Fruit fly (Drosophila melanogaster) whole organism, prepupa: ENCODE data around the gene santa-maria.

Source experiments
- CG10631 ChIP-seq: fragments of 200-800 bp; sonication (Bioruptor generic); optimal IDR thresholded peaks from 2 replicates; lab custom pipeline; 2016; ENCODE audit warnings: missing biosample characterization, missing genetic modification characterization
- CG10669 ChIP-seq: fragments of 200-800 bp; sonication (Bioruptor generic); optimal IDR thresholded peaks from 3 replicates; lab custom pipeline; 2018; ENCODE audit warnings: missing biosample characterization, mild to moderate bottlenecking, missing genetic modification characterization, moderate library complexity
- CG11294 ChIP-seq: fragments of 200-800 bp; sonication (Bioruptor generic); IDR thresholded peaks from 2 replicates; pipeline ENCODE4 v1.3.6; 2022; ENCODE audit warnings: missing biosample characterization, missing genetic modification characterization
- CG11762 ChIP-seq: fragments of 200-800 bp; sonication (Bioruptor generic); optimal IDR thresholded peaks from 3 replicates; lab custom pipeline; 2016; ENCODE audit warnings: missing biosample characterization, missing genetic modification characterization; ENCODE audit not compliant: insufficient read depth
- CG11902 ChIP-seq: fragments of 200-800 bp; sonication (Bioruptor generic); optimal IDR thresholded peaks from 3 replicates; lab custom pipeline; 2016; ENCODE audit warnings: missing biosample characterization, missing genetic modification characterization
- CG15336 ChIP-seq: fragments of 200-800 bp; sonication (Bioruptor generic); IDR thresholded peaks from 2 replicates; pipeline ENCODE4 v1.3.6; 2022; ENCODE audit warnings: missing biosample characterization, missing genetic modification characterization
- CG1621 ChIP-seq: fragments of 200-800 bp; sonication (Bioruptor generic); optimal IDR thresholded peaks from 3 replicates; lab custom pipeline; 2018; ENCODE audit warnings: missing biosample characterization, mild to moderate bottlenecking, missing genetic modification characterization
- CG16779 ChIP-seq: fragments of 200-800 bp; sonication (Bioruptor generic); optimal IDR thresholded peaks from 3 replicates; lab custom pipeline; 2017; ENCODE audit warnings: missing biosample characterization, mild to moderate bottlenecking, missing genetic modification characterization
- CG31627 ChIP-seq: fragments of 200-800 bp; sonication (Bioruptor generic); optimal IDR thresholded peaks from 3 replicates; lab custom pipeline; 2016; ENCODE audit warnings: missing biosample characterization, missing genetic modification characterization
- CG32006 ChIP-seq: fragments of 200-800 bp; sonication (Bioruptor generic); optimal IDR thresholded peaks from 3 replicates; lab custom pipeline; 2017; ENCODE audit warnings: missing biosample characterization, mild to moderate bottlenecking, missing genetic modification characterization
- CG34406 ChIP-seq: fragments of 200-800 bp; sonication (Bioruptor generic); optimal IDR thresholded peaks from 3 replicates; lab custom pipeline; 2016; ENCODE audit warnings: missing biosample characterization, missing genetic modification characterization
- CG3919 ChIP-seq: fragments of 200-800 bp; sonication (Bioruptor generic); optimal IDR thresholded peaks from 3 replicates; lab custom pipeline; 2016; ENCODE audit warnings: missing biosample characterization, missing genetic modification characterization
- CG4318 ChIP-seq: fragments of 200-800 bp; sonication (Bioruptor generic); optimal IDR thresholded peaks from 3 replicates; lab custom pipeline; 2017; ENCODE audit warnings: missing biosample characterization, mild to moderate bottlenecking, missing genetic modification characterization
- CG6163 ChIP-seq: fragments of 200-800 bp; sonication (Bioruptor generic); IDR thresholded peaks from 3 replicates; pipeline ENCODE4 v1.3.6; 2022; ENCODE audit warnings: missing biosample characterization, missing genetic modification characterization
- CG6276 ChIP-seq: fragments of 200-800 bp; sonication (Bioruptor generic); optimal IDR thresholded peaks from 2 replicates; lab custom pipeline; 2017; ENCODE audit warnings: missing biosample characterization, mild to moderate bottlenecking, missing genetic modification characterization
- CG6808 ChIP-seq: fragments of 200-800 bp; sonication (Bioruptor generic); optimal IDR thresholded peaks from 3 replicates; lab custom pipeline; 2017; ENCODE audit warnings: missing biosample characterization, missing genetic modification characterization, mild to moderate bottlenecking, moderate library complexity, missing genetic modification reagents
- CG7368 ChIP-seq: fragments of 200-800 bp; sonication (Bioruptor generic); optimal IDR thresholded peaks from 3 replicates; lab custom pipeline; 2016; ENCODE audit warnings: missing biosample characterization, missing genetic modification characterization
- CG8319 ChIP-seq: fragments of 200-800 bp; sonication (Bioruptor generic); optimal IDR thresholded peaks from 3 replicates; lab custom pipeline; 2016; ENCODE audit warnings: missing biosample characterization, missing genetic modification characterization
- CG8632 ChIP-seq: fragments of 200-800 bp; sonication (Bioruptor generic); optimal IDR thresholded peaks from 3 replicates; lab custom pipeline; 2016; ENCODE audit warnings: missing biosample characterization, missing genetic modification characterization
- CG9139 ChIP-seq: fragments of 200-800 bp; sonication (Bioruptor generic); optimal IDR thresholded peaks from 3 replicates; lab custom pipeline; 2017; ENCODE audit warnings: missing biosample characterization, mild to moderate bottlenecking, missing genetic modification characterization
- Ets96B ChIP-seq: fragments of 200-800 bp; optimal IDR thresholded peaks from 2 replicates; lab custom pipeline; 2019; ENCODE audit warnings: missing biosample characterization, mild to moderate bottlenecking, missing genetic modification characterization, moderate library complexity
- Gug ChIP-seq: fragments of 200-800 bp; sonication (Bioruptor generic); IDR thresholded peaks from 2 replicates; pipeline ENCODE4 v1.3.6; 2022; ENCODE audit warnings: missing biosample characterization, missing genetic modification characterization
- Hr39 ChIP-seq: fragments of 200-800 bp; sonication (Bioruptor generic); optimal IDR thresholded peaks from 2 replicates; lab custom pipeline; 2016; ENCODE audit warnings: missing biosample characterization, missing genetic modification characterization
- Hr4 ChIP-seq: fragments of 200-800 bp; sonication (Bioruptor generic); optimal IDR thresholded peaks from 3 replicates; lab custom pipeline; 2016; ENCODE audit warnings: missing biosample characterization, missing genetic modification characterization
- Lpt ChIP-seq: fragments of 200-800 bp; sonication (Bioruptor generic); optimal IDR thresholded peaks from 3 replicates; lab custom pipeline; 2016; ENCODE audit warnings: missing biosample characterization, missing genetic modification characterization
- Met ChIP-seq: fragments of 200-800 bp; sonication (Bioruptor generic); optimal IDR thresholded peaks from 3 replicates; lab custom pipeline; 2016; ENCODE audit warnings: missing biosample characterization, missing genetic modification characterization
- OdsH ChIP-seq: fragments of 200-800 bp; sonication (Bioruptor generic); optimal IDR thresholded peaks from 3 replicates; lab custom pipeline; 2016; ENCODE audit warnings: missing biosample characterization, missing genetic modification characterization
- Sox14 ChIP-seq: fragments of 200-800 bp; sonication (Bioruptor generic); optimal IDR thresholded peaks from 3 replicates; lab custom pipeline; 2016; ENCODE audit warnings: missing biosample characterization, missing genetic modification characterization
- achi ChIP-seq: fragments of 200-800 bp; sonication (Bioruptor generic); optimal IDR thresholded peaks from 3 replicates; lab custom pipeline; 2016; ENCODE audit warnings: missing biosample characterization, missing genetic modification characterization
- acj6 ChIP-seq: fragments of 200-800 bp; sonication (Bioruptor generic); optimal IDR thresholded peaks from 3 replicates; lab custom pipeline; 2016; ENCODE audit warnings: missing biosample characterization, missing genetic modification characterization
- cyc ChIP-seq: fragments of 200-800 bp; sonication (Bioruptor generic); optimal IDR thresholded peaks from 3 replicates; lab custom pipeline; 2016; ENCODE audit warnings: missing biosample characterization, missing genetic modification characterization
- dac ChIP-seq: fragments of 200-800 bp; sonication (Bioruptor generic); optimal IDR thresholded peaks from 2 replicates; lab custom pipeline; 2017; ENCODE audit warnings: missing biosample characterization, mild to moderate bottlenecking, missing genetic modification characterization
- eg ChIP-seq: fragments of 200-800 bp; sonication (Bioruptor generic); IDR thresholded peaks from 3 replicates; pipeline ENCODE4 v1.3.6; 2022; ENCODE audit warnings: missing biosample characterization, missing genetic modification characterization
- esn ChIP-seq: fragments of 200-800 bp; sonication (Bioruptor generic); optimal IDR thresholded peaks from 2 replicates; lab custom pipeline; 2016; ENCODE audit warnings: missing biosample characterization, mild to moderate bottlenecking, missing genetic modification characterization, moderate library complexity
- fd59A ChIP-seq: fragments of 200-800 bp; sonication (Bioruptor generic); optimal IDR thresholded peaks from 2 replicates; lab custom pipeline; 2017; ENCODE audit warnings: missing biosample characterization, mild to moderate bottlenecking, missing genetic modification characterization, missing genetic modification reagents
- fd85E ChIP-seq: fragments of 200-800 bp; sonication (Bioruptor generic); optimal IDR thresholded peaks from 3 replicates; lab custom pipeline; 2016; ENCODE audit warnings: missing biosample characterization, missing genetic modification characterization
- fkh ChIP-seq: fragments of 200-800 bp; sonication (Bioruptor generic); optimal IDR thresholded peaks from 3 replicates; lab custom pipeline; 2017; ENCODE audit warnings: missing biosample characterization, mild to moderate bottlenecking, missing genetic modification characterization, moderate library complexity
- lz ChIP-seq: fragments of 200-800 bp; sonication (Bioruptor generic); optimal IDR thresholded peaks from 3 replicates; lab custom pipeline; 2016; ENCODE audit warnings: missing biosample characterization, missing genetic modification characterization
- net ChIP-seq: fragments of 200-800 bp; sonication (Bioruptor generic); optimal IDR thresholded peaks from 3 replicates; lab custom pipeline; 2016; ENCODE audit warnings: missing biosample characterization, missing genetic modification characterization
- pdm3 ChIP-seq: fragments of 200-800 bp; sonication (Bioruptor generic); optimal IDR thresholded peaks from 3 replicates; lab custom pipeline; 2016; ENCODE audit warnings: missing biosample characterization, missing genetic modification characterization
- salr ChIP-seq, 2 experiments: fragments of 200-800 bp; sonication (Bioruptor generic); optimal IDR thresholded peaks; 3 replicates each; lab custom pipeline; 2016 to 2018; ENCODE audit warnings: missing biosample characterization in 2 of 2, missing genetic modification characterization in 2 of 2, mild to moderate bottlenecking in 1 of 2
- ss ChIP-seq, 2 experiments: fragments of 200-800 bp; sonication (Bioruptor generic); optimal IDR thresholded peaks; 2 replicates in 1 of 2; 3 replicates in 1 of 2; lab custom pipeline; 2017 to 2018; ENCODE audit warnings: mild to moderate bottlenecking in 2 of 2, missing biosample characterization in 2 of 2, missing genetic modification characterization in 2 of 2, moderate library complexity in 1 of 2
- svp ChIP-seq: fragments of 200-800 bp; sonication (Bioruptor generic); peaks from one replicate; lab custom pipeline; 2016; ENCODE audit warnings: missing biosample characterization, missing genetic modification characterization
- topi ChIP-seq: fragments of 200-800 bp; sonication (Bioruptor generic); optimal IDR thresholded peaks from 3 replicates; lab custom pipeline; 2016; ENCODE audit warnings: missing biosample characterization, missing genetic modification characterization

The santa-maria gene

dm6 chr2L:7423333-7423895 is 27.6 kb downstream of the santa-maria start (continued):
- TF ChIP-seq OdsH (GFP tag; lab: Kevin White, UChicago) (peak; percentile 71), fd85E (GFP tag; lab: Kevin White, UChicago) (no peak), acj6 (GFP tag; lab: Kevin White, UChicago) (peak; percentile 78), CG1621 (tag; lab: Kevin White, UChicago) (peak; percentile 56), achi (GFP tag; lab: Kevin White, UChicago) (peak; percentile 76), esn (GFP tag; lab: Kevin White, UChicago) (peak; percentile 63), lz (GFP tag; lab: Kevin White, UChicago) (peak; percentile 64), ss (GFP tag; optimal IDR thresholded peaks at IDR 0.05; lab: Kevin White, UChicago) (peak; percentile 66 to 70), CG8319 (GFP tag; lab: Kevin White, UChicago) (peak; percentile 13), fkh (no peak), CG9139 (GFP tag; lab: Kevin White, UChicago) (peak; percentile 61), CG15336 (GFP tag; lab: Robert Waterston, UW) (peak; percentile 84), Lpt (GFP tag; lab: Kevin White, UChicago) (peak; percentile 73), Sox14 (peak; percentile 68), Hr4 (GFP tag; lab: Kevin White, UChicago) (peak; percentile 72), CG6163 (peak; percentile 82), CG11902 (GFP tag; lab: Kevin White, UChicago) (peak; percentile 22), CG6808 (GFP tag; lab: Kevin White, UChicago) (peak; percentile 57), dac (peak; percentile 41), CG7368 (peak; percentile 63), Gug (GFP tag; lab: Robert Waterston, UW) (peak; percentile 37)

- TF ChIP-seq CG10669 = peak; percentile 41
- TF ChIP-seq OdsH (GFP tag; lab: Kevin White, UChicago) = peak; percentile 75
- peak; percentile 89 for TF ChIP-seq topi (GFP tag; lab: Kevin White, UChicago)
- TF ChIP-seq Met = peak; percentile 75
- peak; percentile 92 for TF ChIP-seq esn (GFP tag; lab: Kevin White, UChicago)
- peak; percentile 64 for TF ChIP-seq dac
- TF ChIP-seq CG34406 (GFP tag; lab: Kevin White, UChicago) = peak; percentile 81
- peak; percentile 76 for TF ChIP-seq net (GFP tag; lab: Kevin White, UChicago)
- no peak for TF ChIP-seq CG7368
- peak; percentile 62 for TF ChIP-seq CG16779
- TF ChIP-seq CG9139 (GFP tag; lab: Kevin White, UChicago) = peak; percentile 36
- TF ChIP-seq cyc (GFP tag; lab: Kevin White, UChicago) = peak; percentile 69
- peak; percentile 42; the same call in 1 of the 2 replicates for TF ChIP-seq Gug (GFP tag; lab: Robert Waterston, UW)
- peak; percentile 53 for TF ChIP-seq Sox14
- TF ChIP-seq pdm3 = peak; percentile 83
- peak; percentile 83 for TF ChIP-seq CG6276 (GFP tag; lab: Kevin White, UChicago)
- peak; percentile 54 for TF ChIP-seq fd59A (GFP tag; lab: Kevin White, UChicago)
- TF ChIP-seq ss (GFP tag; optimal IDR thresholded peaks at IDR 0.05; lab: Kevin White, UChicago) = peak; percentile 43 to 64
- TF ChIP-seq CG8632 (GFP tag; lab: Kevin White, UChicago) = peak; percentile 77
- peak; percentile 89 for TF ChIP-seq CG6163
- peak; percentile 70 for TF ChIP-seq CG3919 (GFP tag; lab: Kevin White, UChicago)
- no peak for TF ChIP-seq fd85E (GFP tag; lab: Kevin White, UChicago)
- peak; percentile 85 for TF ChIP-seq CG4318 (GFP tag; lab: Kevin White, UChicago)
- TF ChIP-seq Hr4 (GFP tag; lab: Kevin White, UChicago) = peak; percentile 81
- peak; percentile 33 for TF ChIP-seq Ets96B (tag; lab: Kevin White, UChicago)
- peak; percentile 78 for TF ChIP-seq acj6 (GFP tag; lab: Kevin White, UChicago)
- peak; percentile 86 for TF ChIP-seq CG31627 (GFP tag; lab: Kevin White, UChicago)
- peak; percentile 77 for TF ChIP-seq Lpt (GFP tag; lab: Kevin White, UChicago)
- TF ChIP-seq CG11762 (GFP tag; lab: Kevin White, UChicago) = peak; percentile 55
- peak; percentile 93 for TF ChIP-seq CG32006 (GFP tag; lab: Kevin White, UChicago)
- TF ChIP-seq achi (GFP tag; lab: Kevin White, UChicago) = peak; percentile 70
- TF ChIP-seq CG11294 (GFP tag; lab: Robert Waterston, UW) = no peak
- peak; percentile 82 for TF ChIP-seq Hr39 (GFP tag; lab: Kevin White, UChicago)
- peak; percentile 41 for TF ChIP-seq CG1621 (tag; lab: Kevin White, UChicago)
- peak; percentile 80 for TF ChIP-seq CG10631 (GFP tag; lab: Kevin White, UChicago)
- TF ChIP-seq fkh = no peak
- TF ChIP-seq svp (GFP tag; lab: Kevin White, UChicago) = peak; percentile 92
- peak; percentile 68; the same call in 1 of the 3 replicates for TF ChIP-seq eg (GFP tag; lab: Robert Waterston, UW)
- peak in 1 of 2 experiments; percentile 91 for TF ChIP-seq salr (GFP tag; optimal IDR thresholded peaks at IDR 0.05; lab: Kevin White, UChicago)
These were observed 28.4 kb downstream of the santa-maria start for dm6 chr2L:7422429-7423283.
